Fruit fly (Drosophila melanogaster): ENCODE data around the gene Cpr65Ay.

Cpr65Ay gene

dm6 chr3L:6188995-6189927 is 30.8 kb upstream of the Cpr65Ay start, which contains the start of the genes D19A and CG7386 (continued):
- TF ChIP-seq Oli (tag; optimal IDR thresholded peaks at IDR 0.05) (peak; percentile 11), CG10565 (GFP tag; optimal IDR thresholded peaks at IDR 0.05) (no peak), CG34422 (GFP tag; IDR thresholded peaks at IDR 0.05) (peak; percentile 52), CG12391 (tag; optimal IDR thresholded peaks at IDR 0.05) (peak; percentile 73), HLH3B (GFP tag; IDR thresholded peaks at IDR 0.05) (peak; percentile 60), CG3726 (GFP tag; IDR thresholded peaks at IDR 0.05) (0 out of 3 replicates have a peak, but pooled peaks have one; percentile 22), so (GFP tag; IDR thresholded peaks at IDR 0.05) (0 out of 3 replicates have a peak, but pooled peaks have one; percentile 7), CG3163 (GFP tag; optimal IDR thresholded peaks at IDR 0.05) (no peak), ken (GFP tag; IDR thresholded peaks at IDR 0.05) (peak; percentile 59; the same call in 1 of the 3 replicates), CG7556 (GFP tag; optimal IDR thresholded peaks at IDR 0.05) (peak; percentile 11), disco-r (GFP tag; optimal IDR thresholded peaks at IDR 0.05) (no peak), exex (tag; optimal IDR thresholded peaks at IDR 0.05) (no peak), Tbp (GFP tag; optimal IDR thresholded peaks at IDR 0.05) (no peak), CG15479 (GFP tag; optimal IDR thresholded peaks at IDR 0.05) (no peak), Meics (GFP tag; optimal IDR thresholded peaks at IDR 0.05) (peak; percentile 55), CG2120 (GFP tag; optimal IDR thresholded peaks at IDR 0.05) (peak; percentile 79), al (GFP tag; IDR thresholded peaks at IDR 0.05) (peak; percentile 49), bowl (GFP tag; IDR thresholded peaks at IDR 0.05) (peak; percentile 56), CG9215 (GFP tag; IDR thresholded peaks at IDR 0.05) (peak; percentile 22; the same call in 1 of the 2 replicates), zfh1 (GFP tag; IDR thresholded peaks at IDR 0.05) (peak; percentile 72), CG6175 (GFP tag; IDR thresholded peaks at IDR 0.05) (no peak), Hand (GFP tag; optimal IDR thresholded peaks at IDR 0.05) (no peak), emc (GFP tag; optimal IDR thresholded peaks at IDR 0.05) (peak; percentile 19), tgo (GFP tag; IDR thresholded peaks at IDR 0.05) (peak; percentile 45), stc (GFP tag; IDR thresholded peaks at IDR 0.05) (peak; percentile 54; the same call in 1 of the 2 replicates), CG7839 (tag; optimal IDR thresholded peaks at IDR 0.05) (peak; percentile 61), nom (GFP tag; optimal IDR thresholded peaks at IDR 0.05) (peak; percentile 24), CG4404 (GFP tag; IDR thresholded peaks at IDR 0.05) (no peak), Scr (GFP tag; IDR thresholded peaks at IDR 0.05; ENCODE audit: partially characterized antibody) (no peak), en (GFP tag; optimal IDR thresholded peaks at IDR 0.05) (no peak), Dfd (GFP tag; optimal IDR thresholded peaks at IDR 0.05) (no peak), tll (GFP tag; optimal IDR thresholded peaks at IDR 0.05) (no peak), CG9609 (GFP tag; optimal IDR thresholded peaks at IDR 0.05) (peak; percentile 45), inv (GFP tag; IDR thresholded peaks at IDR 0.05; ENCODE audit: partially characterized antibody) (0 out of 2 replicates have a peak, but pooled peaks have one; percentile 21), CG10274 (GFP tag; optimal IDR thresholded peaks at IDR 0.05) (peak; percentile 41), CG7745 (tag; optimal IDR thresholded peaks at IDR 0.05) (no peak), CG12219 (GFP tag; optimal IDR thresholded peaks at IDR 0.05) (peak; percentile 42), CG15269 (tag; optimal IDR thresholded peaks at IDR 0.05) (peak; percentile 65), eve (GFP tag; optimal IDR thresholded peaks at IDR 0.05) (no peak), rib (GFP tag; IDR thresholded peaks at IDR 0.05) (no peak), ssp (GFP tag; IDR thresholded peaks at IDR 0.05) (peak; percentile 18; the same call in 1 of the 2 replicates), CG4328 (GFP tag; optimal IDR thresholded peaks at IDR 0.05) (peak; percentile 25), CG12744 (GFP tag; optimal IDR thresholded peaks at IDR 0.05) (no peak), sqz (GFP tag; optimal IDR thresholded peaks at IDR 0.05) (peak; percentile 88), CG11398 (GFP tag; optimal IDR thresholded peaks at IDR 0.05) (no peak), Asciz (GFP tag; optimal IDR thresholded peaks at IDR 0.05) (no peak), pita (GFP tag; optimal IDR thresholded peaks at IDR 0.05) (no peak), crol (GFP tag; IDR thresholded peaks at IDR 0.05) (no peak)
